Worm (Caenorhabditis elegans) whole organism, young adult: Measurements from ENCODE around the gene rps-22.

Experiments used
- B0336.3 ChIP-seq: fragments of 200-800 bp; sonication (Bioruptor generic); IDR thresholded peaks from 2 replicates; pipeline ENCODE4 v1.3.6; 2022; ENCODE audit warnings: missing genetic modification characterization, missing compliant biosample characterization
- F23B12.7 ChIP-seq: sonication (generic microtip); optimal IDR thresholded peaks from 2 replicates; lab custom pipeline; 2017; ENCODE audit warnings: missing genetic modification characterization, mild to moderate bottlenecking, missing compliant biosample characterization, antibody characterized with exemption, moderate library complexity; ENCODE audit not compliant: insufficient read depth
- F33H1.4 ChIP-seq: fragments of 200-800 bp; sonication (Bioruptor generic); IDR thresholded peaks from 2 replicates; pipeline ENCODE4 v1.3.6; 2022; ENCODE audit warnings: missing genetic modification reagents, missing genetic modification characterization, missing compliant biosample characterization
- F39B2.1 ChIP-seq: fragments of 200-800 bp; sonication (Bioruptor generic); IDR thresholded peaks from 2 replicates; pipeline ENCODE4 v1.3.6; 2022; ENCODE audit warnings: missing genetic modification reagents, missing genetic modification characterization, missing compliant biosample characterization
- F57C9.4 ChIP-seq: sonication (generic microtip); optimal IDR thresholded peaks from 2 replicates; lab custom pipeline; 2017; ENCODE audit warnings: mild to moderate bottlenecking, missing genetic modification characterization, missing compliant biosample characterization
- Y67H2A.10 ChIP-seq: fragments of 200-800 bp; sonication (Bioruptor generic); conservative IDR thresholded peaks from 2 replicates; pipeline ENCODE4 v1.3.6; 2022; ENCODE audit warnings: missing genetic modification reagents, missing genetic modification characterization, missing compliant biosample characterization
- Y95B8A.8 ChIP-seq: fragments of 200-800 bp; sonication (Bioruptor generic); IDR thresholded peaks from 2 replicates; pipeline ENCODE4 v1.3.6; 2022; ENCODE audit warnings: missing genetic modification reagents, missing genetic modification characterization, missing compliant biosample characterization
- akir-1 ChIP-seq: fragments of 200-800 bp; sonication (Bioruptor generic); optimal IDR thresholded peaks from 2 replicates; lab custom pipeline; 2018; ENCODE audit warnings: mild to moderate bottlenecking, missing genetic modification characterization, moderate library complexity, missing compliant biosample characterization
- athp-1 ChIP-seq: sonication (generic microtip); optimal IDR thresholded peaks from 2 replicates; lab custom pipeline; 2017; ENCODE audit warnings: mild to moderate bottlenecking, missing genetic modification characterization, missing compliant biosample characterization
- attf-3 ChIP-seq: fragments of 200-800 bp; sonication (Bioruptor generic); conservative IDR thresholded peaks from 2 replicates; pipeline ENCODE4 v1.3.6; 2022; ENCODE audit warnings: missing genetic modification reagents, missing genetic modification characterization, missing compliant biosample characterization
- bed-2 ChIP-seq: fragments of 200-800 bp; sonication (Bioruptor generic); IDR thresholded peaks from 2 replicates; pipeline ENCODE4 v1.3.6; 2022; ENCODE audit warnings: missing genetic modification reagents, missing genetic modification characterization, missing compliant biosample characterization
- cebp-1 ChIP-seq, 2 experiments: fragments of 200-800 bp in 1 of 2; sonication (Bioruptor generic) in 1 of 2; sonication (generic microtip) in 1 of 2; IDR thresholded peaks in 1 of 2; optimal IDR thresholded peaks in 1 of 2; 2 replicates each; pipeline versions ENCODE4 v1.3.6 to Lab custom; 2017 to 2022; ENCODE audit warnings: missing compliant biosample characterization in 2 of 2, missing genetic modification characterization in 2 of 2, mild to moderate bottlenecking in 1 of 2, missing genetic modification reagents in 1 of 2, moderate library complexity in 1 of 2
- ceh-27 ChIP-seq: fragments of 200-800 bp; sonication (Bioruptor generic); optimal IDR thresholded peaks from 2 replicates; lab custom pipeline; 2018; ENCODE audit warnings: mild to moderate bottlenecking, missing genetic modification characterization, moderate library complexity, missing compliant biosample characterization
- ceh-58 ChIP-seq: fragments of 200-800 bp; sonication (Bioruptor generic); IDR thresholded peaks from 2 replicates; pipeline ENCODE4 v1.3.6; 2022; ENCODE audit warnings: missing genetic modification characterization, missing compliant biosample characterization
- dpff-1 ChIP-seq: sonication (generic microtip); optimal IDR thresholded peaks from 2 replicates; lab custom pipeline; 2017; ENCODE audit warnings: mild to moderate bottlenecking, missing genetic modification characterization, missing compliant biosample characterization
- efl-1 ChIP-seq: fragments of 150-350 bp; optimal IDR thresholded peaks from 2 replicates; lab custom pipeline; 2014; ENCODE audit warnings: missing biosample characterization, missing genetic modification reagents, missing genetic modification characterization
- egrh-3 ChIP-seq: fragments of 200-800 bp; sonication (Bioruptor generic); IDR thresholded peaks from 2 replicates; pipeline ENCODE4 v1.3.6; 2022; ENCODE audit warnings: missing genetic modification reagents, missing genetic modification characterization, missing compliant biosample characterization
- ets-4 ChIP-seq: fragments of 200-800 bp; sonication (Bioruptor generic); optimal IDR thresholded peaks from 2 replicates; lab custom pipeline; 2018; ENCODE audit warnings: mild to moderate bottlenecking, missing genetic modification characterization, missing compliant biosample characterization
- fkh-3 ChIP-seq: sonication (generic microtip); optimal IDR thresholded peaks from 2 replicates; lab custom pipeline; 2016; ENCODE audit warnings: mild to moderate bottlenecking, missing genetic modification characterization, missing compliant biosample characterization
- gei-17 ChIP-seq: fragments of 200-800 bp; sonication (Bioruptor generic); optimal IDR thresholded peaks from 2 replicates; lab custom pipeline; 2018; ENCODE audit warnings: mild to moderate bottlenecking, missing genetic modification characterization, missing compliant biosample characterization
- hlh-12 ChIP-seq: sonication (generic microtip); optimal IDR thresholded peaks from 2 replicates; lab custom pipeline; 2016; ENCODE audit warnings: missing genetic modification characterization, missing compliant biosample characterization
- hlh-26 ChIP-seq: fragments of 200-800 bp; sonication (Bioruptor generic); conservative IDR thresholded peaks from 2 replicates; pipeline ENCODE4 v1.3.6; 2022; ENCODE audit warnings: missing genetic modification reagents, missing genetic modification characterization, missing compliant biosample characterization
- let-607 ChIP-seq, 2 experiments: fragments of 200-800 bp in 1 of 2; sonication (Bioruptor generic) in 1 of 2; sonication (generic microtip) in 1 of 2; optimal IDR thresholded peaks; 2 replicates each; lab custom pipeline; 2016 to 2018; ENCODE audit warnings: mild to moderate bottlenecking in 2 of 2, missing compliant biosample characterization in 2 of 2, missing genetic modification characterization in 2 of 2, moderate library complexity in 2 of 2, missing genotype in 1 of 2
- madf-10 ChIP-seq: sonication (generic microtip); optimal IDR thresholded peaks from 2 replicates; lab custom pipeline; 2016; ENCODE audit warnings: mild to moderate bottlenecking, missing genetic modification characterization, missing compliant biosample characterization
- mel-28 ChIP-seq: sonication (generic microtip); optimal IDR thresholded peaks from 2 replicates; lab custom pipeline; 2016; ENCODE audit warnings: borderline replicate concordance, mild to moderate bottlenecking, missing genetic modification characterization, missing compliant biosample characterization
- mxl-1 ChIP-seq: sonication (generic microtip); optimal IDR thresholded peaks from 2 replicates; lab custom pipeline; 2016; ENCODE audit warnings: missing genetic modification characterization, missing compliant biosample characterization
- nfyb-1 ChIP-seq: fragments of 200-800 bp; sonication (Bioruptor generic); IDR thresholded peaks from 2 replicates; pipeline ENCODE4 v1.3.6; 2022; ENCODE audit warnings: missing genetic modification reagents, missing genetic modification characterization, missing compliant biosample characterization
- nhr-179 ChIP-seq: sonication (generic microtip); optimal IDR thresholded peaks from 2 replicates; lab custom pipeline; 2016; ENCODE audit warnings: mild to moderate bottlenecking, missing genetic modification characterization, missing compliant biosample characterization
- nhr-27 ChIP-seq: fragments of 200-800 bp; sonication (Bioruptor generic); optimal IDR thresholded peaks from 2 replicates; lab custom pipeline; 2018; ENCODE audit warnings: mild to moderate bottlenecking, missing genetic modification characterization, moderate library complexity, missing compliant biosample characterization
- nhr-90 ChIP-seq: sonication (generic microtip); optimal IDR thresholded peaks from 2 replicates; lab custom pipeline; 2016; ENCODE audit warnings: missing genotype, mild to moderate bottlenecking, missing genetic modification characterization, missing compliant biosample characterization
- repo-1 ChIP-seq: sonication (generic microtip); optimal IDR thresholded peaks from 2 replicates; lab custom pipeline; 2017; ENCODE audit warnings: mild to moderate bottlenecking, missing genetic modification characterization, missing compliant biosample characterization
- rpc-1 ChIP-seq, 2 experiments: fragments of 150-350 bp in 1 of 2; sonication (generic microtip) in 1 of 2; optimal IDR thresholded peaks; 2 replicates each; lab custom pipeline; 2014 to 2018; ENCODE audit warnings: missing biosample characterization in 1 of 2, missing genetic modification characterization in 1 of 2, missing genetic modification reagents in 1 of 2, missing genotype in 1 of 2
- sdz-38 ChIP-seq: sonication (generic microtip); optimal IDR thresholded peaks from 2 replicates; lab custom pipeline; 2016; ENCODE audit warnings: missing genotype, missing genetic modification characterization, missing compliant biosample characterization
- snpc-1.3 ChIP-seq: sonication (generic microtip); optimal IDR thresholded peaks from 2 replicates; lab custom pipeline; 2017; ENCODE audit warnings: missing genetic modification characterization, mild to moderate bottlenecking, missing compliant biosample characterization, antibody characterized with exemption, moderate library complexity, missing genotype, missing genetic modification reagents; ENCODE audit not compliant: insufficient read depth
- snpc-3.4 ChIP-seq: sonication (generic microtip); optimal IDR thresholded peaks from 2 replicates; lab custom pipeline; 2017; ENCODE audit warnings: missing genetic modification characterization, mild to moderate bottlenecking, missing compliant biosample characterization, antibody characterized with exemption, moderate library complexity, missing genotype, missing genetic modification reagents
- somi-1 ChIP-seq: fragments of 200-800 bp; sonication (Bioruptor generic); optimal IDR thresholded peaks from 2 replicates; lab custom pipeline; 2018; ENCODE audit warnings: mild to moderate bottlenecking, missing genetic modification characterization, missing compliant biosample characterization
- tbp1 ChIP-seq: fragments of 200-800 bp; sonication (Bioruptor generic); optimal IDR thresholded peaks from 2 replicates; lab custom pipeline; 2018; ENCODE audit warnings: mild to moderate bottlenecking, missing genetic modification characterization, missing compliant biosample characterization
- tlf-1 ChIP-seq: fragments of 200-800 bp; sonication (Bioruptor generic); optimal IDR thresholded peaks from 2 replicates; lab custom pipeline; 2018; ENCODE audit warnings: mild to moderate bottlenecking, missing genetic modification characterization, missing compliant biosample characterization
- unc-130 ChIP-seq: sonication (generic microtip); optimal IDR thresholded peaks from 2 replicates; lab custom pipeline; 2016; ENCODE audit warnings: missing genetic modification reagents, missing genetic modification characterization, missing compliant biosample characterization
- zim-3 ChIP-seq: sonication (generic microtip); optimal IDR thresholded peaks from 2 replicates; lab custom pipeline; 2017; ENCODE audit warnings: mild to moderate bottlenecking, missing genetic modification characterization, moderate library complexity, missing compliant biosample characterization
- ztf-18 ChIP-seq: sonication (generic microtip); optimal IDR thresholded peaks from 2 replicates; lab custom pipeline; 2016; ENCODE audit warnings: missing genotype, mild to moderate bottlenecking, missing genetic modification characterization, missing compliant biosample characterization
- ztf-22 ChIP-seq: fragments of 200-800 bp; sonication (Bioruptor generic); optimal IDR thresholded peaks from 2 replicates; lab custom pipeline; 2018; ENCODE audit warnings: mild to moderate bottlenecking, missing genetic modification characterization, moderate library complexity, missing compliant biosample characterization
- ztf-28 ChIP-seq: fragments of 200-800 bp; sonication (Bioruptor generic); IDR thresholded peaks from 2 replicates; pipeline ENCODE4 v1.3.6; 2022; ENCODE audit warnings: missing genetic modification reagents, missing genetic modification characterization, missing compliant biosample characterization

The rps-22 gene

DNA sequence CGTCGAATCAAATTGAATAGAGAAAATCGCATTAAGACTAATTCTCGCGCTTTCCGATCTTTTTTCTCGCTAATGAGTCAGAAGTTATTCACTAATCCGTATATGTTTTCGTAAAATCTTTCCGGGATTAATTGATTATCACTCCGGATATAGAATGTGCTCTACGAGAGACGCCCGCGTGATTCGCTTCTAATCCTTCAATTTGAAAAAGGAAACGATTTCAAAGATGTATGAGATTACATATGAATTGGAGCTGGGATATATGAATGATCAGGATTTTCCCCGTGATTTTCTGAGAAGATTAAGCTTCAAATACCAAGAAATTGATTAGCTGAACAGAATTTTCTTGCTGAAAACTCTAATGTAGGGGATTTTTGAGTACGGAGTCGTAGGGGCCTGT, 27.8 kb upstream of the rps-22 start:
- no peak for TF ChIP-seq fkh-3 (tag; lab: Kevin White, UChicago)
- no peak for TF ChIP-seq dpff-1 (tag; lab: Kevin White, UChicago)
- TF ChIP-seq nhr-179 (tag; lab: Kevin White, UChicago), result no peak
- no peak for TF ChIP-seq Y67H2A.10 (GFP tag; lab: Robert Waterston, UW)
- TF ChIP-seq rpc-1 (optimal IDR thresholded peaks at IDR 0.05; lab: Kevin White, UChicago), result no peak
- TF ChIP-seq rpc-1 (tag; optimal IDR thresholded peaks at IDR 0.05; lab: Kevin White, UChicago), result no peak
- no peak for TF ChIP-seq nfyb-1 (GFP tag; lab: Robert Waterston, UW)
- no peak for TF ChIP-seq ets-4 (GFP tag; lab: Kevin White, UChicago)
- no peak for TF ChIP-seq let-607 (tag; optimal IDR thresholded peaks at IDR 0.05; lab: Kevin White, UChicago)
- no peak for TF ChIP-seq nhr-27 (tag; lab: Kevin White, UChicago)
- TF ChIP-seq tbp1 (GFP tag; lab: Kevin White, UChicago), result no peak
- TF ChIP-seq snpc-3.4, result no peak
- TF ChIP-seq zim-3 (tag; lab: Kevin White, UChicago), result no peak
- TF ChIP-seq egrh-3 (GFP tag; lab: Robert Waterston, UW), result no peak
- no peak for TF ChIP-seq somi-1 (GFP tag; lab: Kevin White, UChicago)
- no peak for TF ChIP-seq gei-17 (GFP tag; lab: Kevin White, UChicago)
- TF ChIP-seq madf-10 (tag; lab: Kevin White, UChicago), result no peak
- no peak for TF ChIP-seq mel-28
- no peak for TF ChIP-seq F33H1.4 (GFP tag; lab: Robert Waterston, UW)
- no peak for TF ChIP-seq cebp-1 (GFP tag; IDR thresholded peaks at IDR 0.05; lab: Robert Waterston, UW)
- TF ChIP-seq cebp-1 (tag; optimal IDR thresholded peaks at IDR 0.05; lab: Kevin White, UChicago), result no peak

- TF ChIP-seq dpff-1 (tag; lab: Kevin White, UChicago) (no peak), sdz-38 (tag; lab: Kevin White, UChicago) (no peak), mxl-1 (tag; lab: Kevin White, UChicago) (no peak), unc-130 (GFP tag; lab: Kevin White, UChicago) (no peak), ceh-58 (GFP tag; lab: Robert Waterston, UW) (no peak), bed-2 (GFP tag; lab: Robert Waterston, UW) (no peak), ceh-27 (GFP tag; lab: Kevin White, UChicago) (peak; percentile 93), cebp-1 (GFP tag; IDR thresholded peaks at IDR 0.05; lab: Robert Waterston, UW) (0 out of 2 replicates have a peak, but pooled peaks have one; percentile 9), cebp-1 (tag; optimal IDR thresholded peaks at IDR 0.05; lab: Kevin White, UChicago) (peak; percentile 85), hlh-12 (tag; lab: Kevin White, UChicago) (no peak), nhr-90 (tag; lab: Kevin White, UChicago) (no peak), akir-1 (GFP tag; lab: Kevin White, UChicago) (no peak), ztf-18 (no peak), madf-10 (tag; lab: Kevin White, UChicago) (peak; percentile 95), efl-1 (no peak), ztf-22 (GFP tag; lab: Kevin White, UChicago) (no peak), F39B2.1 (no peak), ztf-28 (GFP tag; lab: Robert Waterston, UW) (no peak), hlh-26 (GFP tag; lab: Robert Waterston, UW) (no peak), nfyb-1 (GFP tag; lab: Robert Waterston, UW) (peak; percentile 76), B0336.3 (GFP tag; lab: Robert Waterston, UW) (peak; percentile 72), F23B12.7 (tag; lab: Kevin White, UChicago) (no peak), Y67H2A.10 (GFP tag; lab: Robert Waterston, UW) (0 out of 2 replicates have a peak, but pooled peaks have one; percentile 16), snpc-1.3 (tag; lab: Kevin White, UChicago) (no peak), repo-1 (tag; lab: Kevin White, UChicago) (no peak), attf-3 (GFP tag; lab: Robert Waterston, UW) (0 out of 2 replicates have a peak, but pooled peaks have one; percentile 48), Y95B8A.8 (GFP tag; lab: Robert Waterston, UW) (0 out of 2 replicates have a peak, but pooled peaks have one; percentile 41), athp-1 (peak; percentile 16), tlf-1 (GFP tag; lab: Kevin White, UChicago) (peak; percentile 63), nhr-179 (tag; lab: Kevin White, UChicago) (no peak), F57C9.4 (tag; lab: Kevin White, UChicago) (no peak)
Observed at ce11 chrIII:1923419-1924318, 26.7 kb upstream of the rps-22 start.
